Worm (Caenorhabditis elegans) whole organism, early embryonic: ENCODE measurements around the gene rpc-2.

Source experiments
- F13C5.2 ChIP-seq: sonication (generic microtip); optimal IDR thresholded peaks from 2 replicates; lab custom pipeline; 2017; ENCODE audit warnings: mild to moderate bottlenecking, missing genetic modification characterization, inconsistent platforms, missing compliant biosample characterization
- ama-1 ChIP-seq: fragments of 150-350 bp; optimal IDR thresholded peaks from 2 replicates; lab custom pipeline; 2014
- ceh-13 ChIP-seq: fragments of 200-800 bp; sonication (Bioruptor generic); optimal IDR thresholded peaks from 2 replicates; lab custom pipeline; 2018; ENCODE audit warnings: mild to moderate bottlenecking, missing genetic modification characterization, missing compliant biosample characterization
- ceh-36 ChIP-seq: sonication (generic microtip); optimal IDR thresholded peaks from 2 replicates; lab custom pipeline; 2016; ENCODE audit warnings: missing genetic modification characterization, inconsistent platforms, missing compliant biosample characterization
- flt-1 ChIP-seq: fragments of 200-800 bp; sonication (Bioruptor generic); IDR thresholded peaks from 2 replicates; pipeline ENCODE4 v1.3.6; 2022; ENCODE audit warnings: missing genetic modification characterization, missing compliant biosample characterization
- hmbx-1 ChIP-seq: sonication (generic microtip); optimal IDR thresholded peaks from 2 replicates; lab custom pipeline; 2016; ENCODE audit warnings: mild to moderate bottlenecking, missing genetic modification characterization, missing compliant biosample characterization
- hnd-1 ChIP-seq: sonication (generic microtip); optimal IDR thresholded peaks from 2 replicates; lab custom pipeline; 2016; ENCODE audit warnings: missing genetic modification characterization, missing compliant biosample characterization
- pes-1 ChIP-seq: fragments of 200-800 bp; sonication (Bioruptor generic); IDR thresholded peaks from 2 replicates; pipeline ENCODE4 v1.3.6; 2022; ENCODE audit warnings: missing genetic modification reagents, missing genetic modification characterization, missing compliant biosample characterization
- scrt-1 ChIP-seq: fragments of 200-800 bp; sonication (Bioruptor generic); IDR thresholded peaks from 2 replicates; pipeline ENCODE4 v1.3.6; 2022; ENCODE audit warnings: missing genetic modification characterization, missing compliant biosample characterization
- sea-1 ChIP-seq: fragments of 200-800 bp; sonication (Bioruptor generic); conservative IDR thresholded peaks from 2 replicates; pipeline ENCODE4 v1.3.6; 2022; ENCODE audit warnings: missing genetic modification characterization, missing compliant biosample characterization
- tbx-11 ChIP-seq: fragments of 200-800 bp; sonication (Bioruptor generic); IDR thresholded peaks from 2 replicates; pipeline ENCODE4 v1.3.6; 2022; ENCODE audit warnings: missing genetic modification characterization, missing compliant biosample characterization
- tbx-37 ChIP-seq: fragments of 200-800 bp; sonication (Bioruptor generic); conservative IDR thresholded peaks from 2 replicates; pipeline ENCODE4 v1.3.6; 2022; ENCODE audit warnings: missing genetic modification reagents, missing genetic modification characterization, missing compliant biosample characterization
- tra-4 ChIP-seq: sonication (generic microtip); optimal IDR thresholded peaks from 2 replicates; lab custom pipeline; 2017; ENCODE audit warnings: missing genetic modification characterization, missing compliant biosample characterization

- TF ChIP-seq ama-1 (lab: Kevin White, UChicago) (no peak), ceh-13 (GFP tag; lab: Kevin White, UChicago) (no peak), hmbx-1 (no peak), pes-1 (no peak), tbx-11 (GFP tag; lab: Robert Waterston, UW) (no peak), F13C5.2 (tag; lab: Kevin White, UChicago) (no peak), tra-4 (tag; lab: Kevin White, UChicago) (no peak), scrt-1 (GFP tag; lab: Robert Waterston, UW) (no peak), sea-1 (GFP tag; lab: Robert Waterston, UW) (no peak), flt-1 (GFP tag; lab: Robert Waterston, UW) (no peak), hnd-1 (no peak), tbx-37 (no peak), ceh-36 (no peak)
These were observed 5.0 kb upstream of the rpc-2 start, which contains the start of gene F09F7.6 for ce11 chrIII:5552072-5552667.
